Worm (Caenorhabditis elegans): ENCODE measurements around the gene flp-19.
A peak's percentile ranks its signal among the peaks of the same experiment; 100 is the strongest.

Gene flp-19

ce11 chrX:10628454-10628853 lies 24.0 kb downstream of the flp-19 start, which contains the start of gene M79.2:
M79.2 (minus strand) TSS chrX:10628807.
- TF ChIP-seq W03F9.2 (tag; optimal IDR thresholded peaks at IDR 0.05) (no peak), dao-5 (tag; optimal IDR thresholded peaks at IDR 0.05) (no peak), him-1 (tag; optimal IDR thresholded peaks at IDR 0.05) (no peak)

- TF ChIP-seq W03F9.2 (tag; optimal IDR thresholded peaks at IDR 0.05) (no peak), him-1 (tag; optimal IDR thresholded peaks at IDR 0.05) (no peak), dao-5 (tag; optimal IDR thresholded peaks at IDR 0.05) (no peak)
Observed at ce11 chrX:10629117-10629516, 24.6 kb downstream of the flp-19 start.

- no peak for TF ChIP-seq dao-5 (tag; optimal IDR thresholded peaks at IDR 0.05)
- TF ChIP-seq him-1 (tag; optimal IDR thresholded peaks at IDR 0.05), result no peak
- TF ChIP-seq W03F9.2 (tag; optimal IDR thresholded peaks at IDR 0.05), result no peak
Observed at ce11 chrX:10630059-10630791, 25.7 kb downstream of the flp-19 start.

- TF ChIP-seq him-1 (tag; optimal IDR thresholded peaks at IDR 0.05), result no peak
- TF ChIP-seq W03F9.2 (tag; optimal IDR thresholded peaks at IDR 0.05), result no peak
- no peak for TF ChIP-seq dao-5 (tag; optimal IDR thresholded peaks at IDR 0.05)
Observed at ce11 chrX:10630952-10631351, 26.5 kb downstream of the flp-19 start.

- TF ChIP-seq him-1 (tag; optimal IDR thresholded peaks at IDR 0.05) (no peak), dao-5 (tag; optimal IDR thresholded peaks at IDR 0.05) (no peak), W03F9.2 (tag; optimal IDR thresholded peaks at IDR 0.05) (no peak)
Observed at ce11 chrX:10631873-10632272, 27.4 kb downstream of the flp-19 start.

- TF ChIP-seq him-1 (tag; optimal IDR thresholded peaks at IDR 0.05) (no peak), W03F9.2 (tag; optimal IDR thresholded peaks at IDR 0.05) (no peak), dao-5 (tag; optimal IDR thresholded peaks at IDR 0.05) (no peak)
Observed at ce11 chrX:10635608-10636007, 31.1 kb downstream of the flp-19 start, which contains the start of gene daf-12. daf-12 (plus strand) TSS chrX:10635908.

ce11 chrX:10637048-10637928 lies 32.8 kb downstream of the flp-19 start:
- TF ChIP-seq dao-5 (tag; optimal IDR thresholded peaks at IDR 0.05), result peak; percentile 41
- TF ChIP-seq W03F9.2 (tag; optimal IDR thresholded peaks at IDR 0.05), result peak; percentile 0
- TF ChIP-seq him-1 (tag; optimal IDR thresholded peaks at IDR 0.05), result peak; percentile 95

ce11 chrX:10639403-10639812 lies 34.9 kb downstream of the flp-19 start:
- no peak for TF ChIP-seq W03F9.2 (tag; optimal IDR thresholded peaks at IDR 0.05)
- no peak for TF ChIP-seq him-1 (tag; optimal IDR thresholded peaks at IDR 0.05)
- TF ChIP-seq dao-5 (tag; optimal IDR thresholded peaks at IDR 0.05), result no peak

- TF ChIP-seq dao-5 (tag; optimal IDR thresholded peaks at IDR 0.05) (no peak), W03F9.2 (tag; optimal IDR thresholded peaks at IDR 0.05) (no peak), him-1 (tag; optimal IDR thresholded peaks at IDR 0.05) (no peak)
Observed at ce11 chrX:10640578-10640977, 36.1 kb downstream of the flp-19 start.

- TF ChIP-seq W03F9.2 (tag; optimal IDR thresholded peaks at IDR 0.05) (no peak), him-1 (tag; optimal IDR thresholded peaks at IDR 0.05) (no peak), dao-5 (tag; optimal IDR thresholded peaks at IDR 0.05) (no peak)
Observed at ce11 chrX:10645148-10645547, 40.7 kb downstream of the flp-19 start.

- TF ChIP-seq W03F9.2 (tag; optimal IDR thresholded peaks at IDR 0.05) (no peak), dao-5 (tag; optimal IDR thresholded peaks at IDR 0.05) (no peak), him-1 (tag; optimal IDR thresholded peaks at IDR 0.05) (no peak)
Observed at ce11 chrX:10647590-10648105, 43.2 kb downstream of the flp-19 start.

- TF ChIP-seq dao-5 (tag; optimal IDR thresholded peaks at IDR 0.05) (no peak), W03F9.2 (tag; optimal IDR thresholded peaks at IDR 0.05) (no peak), him-1 (tag; optimal IDR thresholded peaks at IDR 0.05) (no peak)
Observed at ce11 chrX:10650103-10650502, 45.6 kb downstream of the flp-19 start.

All from whole organism, L4/young adult.